Worm (Caenorhabditis elegans) whole organism, dauer: Measurements from ENCODE around the gene pap-3.

Experiments
- unc-62 ChIP-seq: sonication (generic microtip); optimal IDR thresholded peaks from 2 replicates; lab custom pipeline; 2017; ENCODE audit warnings: missing biosample characterization, missing genetic modification reagents, missing genetic modification characterization

Gene pap-3

ce11 chrII:11816475-11816874 is at the start of gene pap-3:
pap-3 (minus strand) TSS chrII:11816575.
- no peak for TF ChIP-seq unc-62 (GFP tag; lab: Kevin White, UChicago)

ce11 chrII:11865644-11866043 is 49.3 kb upstream of the pap-3 start, which contains the start of gene K12D12.4:
K12D12.4 (minus strand) TSS chrII:11865744.
- TF ChIP-seq unc-62 (GFP tag; lab: Kevin White, UChicago) = no peak

- no peak for TF ChIP-seq unc-62 (GFP tag; lab: Kevin White, UChicago)
Observed at ce11 chrII:11860623-11861079, 44.3 kb upstream of the pap-3 start, which contains the start of gene K12D12.5. K12D12.5 (plus strand) TSS chrII:11861029.

ce11 chrII:11859833-11860232 is 43.5 kb upstream of the pap-3 start:
- TF ChIP-seq unc-62 (GFP tag; lab: Kevin White, UChicago) = no peak

ce11 chrII:11856361-11856760 is 40.0 kb upstream of the pap-3 start, which contains the start of gene clh-1:
clh-1 (minus strand) TSS chrII:11856461.
- TF ChIP-seq unc-62 (GFP tag; lab: Kevin White, UChicago) = no peak

- no peak for TF ChIP-seq unc-62 (GFP tag; lab: Kevin White, UChicago)
Observed at ce11 chrII:11854749-11855148, 38.4 kb upstream of the pap-3 start.

ce11 chrII:11853108-11853507 is 36.7 kb upstream of the pap-3 start:
- TF ChIP-seq unc-62 (GFP tag; lab: Kevin White, UChicago) = no peak

- TF ChIP-seq unc-62 (GFP tag; lab: Kevin White, UChicago) = no peak
Observed at ce11 chrII:11852191-11852901, 36.0 kb upstream of the pap-3 start.

- TF ChIP-seq unc-62 (GFP tag; lab: Kevin White, UChicago) = no peak
Observed at ce11 chrII:11849572-11849971, 33.2 kb upstream of the pap-3 start.

- no peak for TF ChIP-seq unc-62 (GFP tag; lab: Kevin White, UChicago)
Observed at ce11 chrII:11845954-11846353, 29.6 kb upstream of the pap-3 start.

ce11 chrII:11844984-11845383 is 28.6 kb upstream of the pap-3 start:
- no peak for TF ChIP-seq unc-62 (GFP tag; lab: Kevin White, UChicago)

- no peak for TF ChIP-seq unc-62 (GFP tag; lab: Kevin White, UChicago)
Observed at ce11 chrII:11844072-11844471, 27.7 kb upstream of the pap-3 start.

ce11 chrII:11843441-11843840 is 27.1 kb upstream of the pap-3 start:
- no peak for TF ChIP-seq unc-62 (GFP tag; lab: Kevin White, UChicago)

- TF ChIP-seq unc-62 (GFP tag; lab: Kevin White, UChicago) = no peak
Observed at ce11 chrII:11842766-11843165, 26.4 kb upstream of the pap-3 start.

- no peak for TF ChIP-seq unc-62 (GFP tag; lab: Kevin White, UChicago)
Observed at ce11 chrII:11842317-11842716, 25.9 kb upstream of the pap-3 start, which contains the start of gene T27D12.1. T27D12.1 (plus strand) TSS chrII:11842617.

- no peak for TF ChIP-seq unc-62 (GFP tag; lab: Kevin White, UChicago)
Observed at ce11 chrII:11841653-11842052, 25.3 kb upstream of the pap-3 start.

- no peak for TF ChIP-seq unc-62 (GFP tag; lab: Kevin White, UChicago)
Observed at ce11 chrII:11839116-11839515, 22.7 kb upstream of the pap-3 start.
